Fruit fly (Drosophila melanogaster): ENCODE results near the gene CG43124.

dm6 chr3R:28307926-28308746 lies 43.6 kb upstream of the CG43124 start:
- TF ChIP-seq psq (optimal IDR thresholded peaks at IDR 0.05) (no peak), pan (optimal IDR thresholded peaks at IDR 0.05) (no peak), Dll (optimal IDR thresholded peaks at IDR 0.05) (no peak), usp (GFP tag; optimal IDR thresholded peaks at IDR 0.05) (no peak), CG8478 (optimal IDR thresholded peaks at IDR 0.05) (no peak)
